Worm (Caenorhabditis elegans): ENCODE results near the gene C44B7.7.

DNA sequence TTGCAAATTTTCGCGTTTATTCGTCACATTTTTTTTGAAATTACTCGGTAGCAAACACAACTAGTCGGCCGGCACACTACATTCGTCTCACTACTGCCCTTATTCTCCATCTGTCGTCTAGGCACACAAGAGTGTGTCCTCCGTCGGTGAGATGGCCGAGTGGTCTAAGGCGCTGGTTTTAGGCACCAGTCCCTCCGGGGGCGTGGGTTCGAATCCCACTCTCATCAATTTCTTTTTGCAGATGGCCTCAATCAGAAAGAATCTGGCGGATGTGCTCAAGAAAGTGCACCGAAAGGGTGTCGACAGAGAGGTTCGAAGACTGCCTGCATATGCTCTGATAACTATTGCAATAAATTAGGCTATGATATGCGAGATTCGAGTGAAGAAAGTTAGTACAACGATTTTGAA lies 26.9 kb downstream of the C44B7.7 start:
- TF ChIP-seq aly-2 (tag; optimal IDR thresholded peaks at IDR 0.05) (no peak), skn-1 (tag; optimal IDR thresholded peaks at IDR 0.05) (peak; percentile 24), eor-1 (tag; optimal IDR thresholded peaks at IDR 0.05) (no peak), unc-62 (GFP tag; optimal IDR thresholded peaks at IDR 0.05) (no peak), lin-39 (tag; optimal IDR thresholded peaks at IDR 0.05) (peak; percentile 85)

Data from whole organism, L3 larva.